Worm (Caenorhabditis elegans): ENCODE data around the gene F01G10.6.

ce11 chrIV:10177779-10178178 is 49.7 kb downstream of the F01G10.6 start, which contains the start of gene mspn-1:
- TF ChIP-seq elt-2 (tag; optimal IDR thresholded peaks at IDR 0.05) (no peak), ahr-1 (tag; optimal IDR thresholded peaks at IDR 0.05) (no peak), unc-86 (tag; optimal IDR thresholded peaks at IDR 0.05) (no peak), ceh-18 (tag; optimal IDR thresholded peaks at IDR 0.05) (no peak), odd-2 (tag; optimal IDR thresholded peaks at IDR 0.05) (no peak), pha-4 (tag; optimal IDR thresholded peaks at IDR 0.05) (no peak), ceh-24 (tag; optimal IDR thresholded peaks at IDR 0.05) (no peak), tbx-7 (tag; optimal IDR thresholded peaks at IDR 0.05) (no peak), nfya-1 (tag; optimal IDR thresholded peaks at IDR 0.05) (no peak), ceh-48 (tag; optimal IDR thresholded peaks at IDR 0.05) (no peak), npax-4 (tag; optimal IDR thresholded peaks at IDR 0.05) (no peak)

Measured in whole organism, late embryonic.